3 worm cellular contexts compared by ENCODE assay signal in the genomic region with DNA sequence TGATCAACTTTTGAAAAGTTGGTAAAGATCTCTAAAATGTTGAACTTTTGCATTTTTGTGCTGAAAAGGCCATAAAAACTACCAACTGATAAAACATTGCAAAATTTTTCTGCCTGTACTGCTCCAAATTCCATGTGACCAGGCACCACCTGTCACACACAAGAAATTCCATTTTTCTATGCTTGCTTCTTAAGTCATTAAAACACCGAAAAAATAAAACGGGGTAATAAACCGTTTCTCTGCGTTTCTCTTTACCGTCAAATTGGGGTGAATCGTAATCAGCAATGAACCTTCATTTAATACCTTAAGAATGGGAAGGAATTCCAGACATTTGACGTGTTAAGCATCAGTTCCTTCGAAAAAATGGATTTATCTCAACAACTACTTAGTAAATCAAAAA.
TF ChIP-seq lines count a peak whose summit lies in the region.

No protein-coding gene starts in this region.

TF ChIP-seq in whole organism, L1 larva, 84 proteins besides CTCF, POLR2A, EP300 and RAD21 (continued from another document):
- no peak for TF ChIP-seq pax-3 (tag; optimal IDR thresholded peaks at IDR 0.05; lab: Kevin White, UChicago)
- no peak for TF ChIP-seq mab-9 (GFP tag; IDR thresholded peaks at IDR 0.05; lab: Robert Waterston, UW)
- no peak for TF ChIP-seq nhr-47 (tag; optimal IDR thresholded peaks at IDR 0.05; lab: Kevin White, UChicago)
- TF ChIP-seq jun-1 (tag; optimal IDR thresholded peaks at IDR 0.05; lab: Kevin White, UChicago): peak; percentile 33

TF ChIP-seq in whole organism, L3 larva, 47 proteins besides CTCF, POLR2A, EP300 and RAD21 (continued from another document):
- peak; percentile 86 for TF ChIP-seq pqm-1 (tag; optimal IDR thresholded peaks at IDR 0.05; lab: Kevin White, UChicago)
- TF ChIP-seq aly-2 (tag; optimal IDR thresholded peaks at IDR 0.05; lab: Kevin White, UChicago): no peak
- TF ChIP-seq elt-2 (tag; optimal IDR thresholded peaks at IDR 0.05; lab: Kevin White, UChicago): peak; percentile 94
- TF ChIP-seq ztf-11 (tag; optimal IDR thresholded peaks at IDR 0.05; lab: Kevin White, UChicago): no peak
- no peak for TF ChIP-seq zag-1 (tag; optimal IDR thresholded peaks at IDR 0.05; lab: Kevin White, UChicago)

TF ChIP-seq in whole organism, L4 larva, 104 proteins besides CTCF, POLR2A, EP300 and RAD21 (continued from another document):
- TF ChIP-seq unc-62 (GFP tag; optimal IDR thresholded peaks at IDR 0.05 in 1 of 2; lab: Kevin White, UChicago): peak in 1 of 2 experiments; percentile 90
- TF ChIP-seq unc-62 (tag; optimal IDR thresholded peaks at IDR 0.05; lab: Kevin White, UChicago): no peak
- TF ChIP-seq lir-3 (tag; optimal IDR thresholded peaks at IDR 0.05; lab: Kevin White, UChicago): no peak
- TF ChIP-seq nhr-48 (tag; optimal IDR thresholded peaks at IDR 0.05; lab: Kevin White, UChicago): peak; percentile 44
- TF ChIP-seq T20F7.1 (GFP tag; optimal IDR thresholded peaks at IDR 0.05; lab: Kevin White, UChicago): peak; percentile 43
- TF ChIP-seq lin-38 (GFP tag; IDR thresholded peaks at IDR 0.05; lab: Robert Waterston, UW): no peak
- TF ChIP-seq mxl-3 (GFP tag; optimal IDR thresholded peaks at IDR 0.05; lab: Kevin White, UChicago): peak; percentile 23
- TF ChIP-seq ces-1 (GFP tag; optimal IDR thresholded peaks at IDR 0.05; lab: Kevin White, UChicago): no peak
- TF ChIP-seq daf-16 (GFP tag; optimal IDR thresholded peaks at IDR 0.05; lab: Kevin White, UChicago): no peak
- TF ChIP-seq daf-16 (tag; optimal IDR thresholded peaks at IDR 0.05; lab: Kevin White, UChicago): peak; percentile 92
- TF ChIP-seq egl-27 (tag; optimal IDR thresholded peaks at IDR 0.05; lab: Kevin White, UChicago): no peak
- TF ChIP-seq lin-1 (GFP tag; IDR thresholded peaks at IDR 0.05; lab: Robert Waterston, UW): no peak
- no peak for TF ChIP-seq mxl-2 (GFP tag; conservative IDR thresholded peaks at IDR 0.05; lab: Robert Waterston, UW)
- TF ChIP-seq lsy-2 (tag; optimal IDR thresholded peaks at IDR 0.05; lab: Kevin White, UChicago): peak in 1 of 2 experiments; percentile 26
- peak; percentile 53 for TF ChIP-seq hlh-30 (tag; optimal IDR thresholded peaks at IDR 0.05; lab: Kevin White, UChicago; ENCODE audit: insufficient read depth)
- no peak for TF ChIP-seq skn-1 (tag; optimal IDR thresholded peaks at IDR 0.05; lab: Kevin White, UChicago)
